Worm (Caenorhabditis elegans) whole organism, early embryonic: Measurements from ENCODE around the gene Y39G8B.13.

ENCODE experiments used
- B0310.2 ChIP-seq: sonication (generic microtip); optimal IDR thresholded peaks from 2 replicates; lab custom pipeline; 2016; ENCODE audit warnings: mild to moderate bottlenecking, missing genetic modification characterization, missing compliant biosample characterization
- F13C5.2 ChIP-seq: sonication (generic microtip); optimal IDR thresholded peaks from 2 replicates; lab custom pipeline; 2017; ENCODE audit warnings: mild to moderate bottlenecking, missing genetic modification characterization, inconsistent platforms, missing compliant biosample characterization
- aly-1 ChIP-seq: sonication (generic microtip); optimal IDR thresholded peaks from 2 replicates; lab custom pipeline; 2016; ENCODE audit warnings: missing genetic modification characterization, missing compliant biosample characterization
- ama-1 ChIP-seq: fragments of 150-350 bp; optimal IDR thresholded peaks from 2 replicates; lab custom pipeline; 2014
- ceh-13 ChIP-seq: fragments of 200-800 bp; sonication (Bioruptor generic); optimal IDR thresholded peaks from 2 replicates; lab custom pipeline; 2018; ENCODE audit warnings: mild to moderate bottlenecking, missing genetic modification characterization, missing compliant biosample characterization
- ceh-36 ChIP-seq: sonication (generic microtip); optimal IDR thresholded peaks from 2 replicates; lab custom pipeline; 2016; ENCODE audit warnings: missing genetic modification characterization, inconsistent platforms, missing compliant biosample characterization
- ets-7 ChIP-seq: sonication (generic microtip); optimal IDR thresholded peaks from 2 replicates; lab custom pipeline; 2016; ENCODE audit warnings: missing genotype, missing genetic modification characterization, missing compliant biosample characterization
- flt-1 ChIP-seq: fragments of 200-800 bp; sonication (Bioruptor generic); IDR thresholded peaks from 2 replicates; pipeline ENCODE4 v1.3.6; 2022; ENCODE audit warnings: missing genetic modification characterization, missing compliant biosample characterization
- hmbx-1 ChIP-seq: sonication (generic microtip); optimal IDR thresholded peaks from 2 replicates; lab custom pipeline; 2016; ENCODE audit warnings: mild to moderate bottlenecking, missing genetic modification characterization, missing compliant biosample characterization
- hmg-4 ChIP-seq: fragments of 200-800 bp; sonication (Bioruptor generic); optimal IDR thresholded peaks from 2 replicates; lab custom pipeline; 2018; ENCODE audit warnings: mild to moderate bottlenecking, missing genetic modification characterization, missing compliant biosample characterization
- hnd-1 ChIP-seq: sonication (generic microtip); optimal IDR thresholded peaks from 2 replicates; lab custom pipeline; 2016; ENCODE audit warnings: missing genetic modification characterization, missing compliant biosample characterization
- pes-1 ChIP-seq: fragments of 200-800 bp; sonication (Bioruptor generic); IDR thresholded peaks from 2 replicates; pipeline ENCODE4 v1.3.6; 2022; ENCODE audit warnings: missing genetic modification reagents, missing genetic modification characterization, missing compliant biosample characterization
- scrt-1 ChIP-seq: fragments of 200-800 bp; sonication (Bioruptor generic); IDR thresholded peaks from 2 replicates; pipeline ENCODE4 v1.3.6; 2022; ENCODE audit warnings: missing genetic modification characterization, missing compliant biosample characterization
- sea-1 ChIP-seq: fragments of 200-800 bp; sonication (Bioruptor generic); conservative IDR thresholded peaks from 2 replicates; pipeline ENCODE4 v1.3.6; 2022; ENCODE audit warnings: missing genetic modification characterization, missing compliant biosample characterization
- tbx-11 ChIP-seq: fragments of 200-800 bp; sonication (Bioruptor generic); IDR thresholded peaks from 2 replicates; pipeline ENCODE4 v1.3.6; 2022; ENCODE audit warnings: missing genetic modification characterization, missing compliant biosample characterization
- tbx-37 ChIP-seq: fragments of 200-800 bp; sonication (Bioruptor generic); conservative IDR thresholded peaks from 2 replicates; pipeline ENCODE4 v1.3.6; 2022; ENCODE audit warnings: missing genetic modification reagents, missing genetic modification characterization, missing compliant biosample characterization
- tra-4 ChIP-seq: sonication (generic microtip); optimal IDR thresholded peaks from 2 replicates; lab custom pipeline; 2017; ENCODE audit warnings: missing genetic modification characterization, missing compliant biosample characterization

Y39G8B.13 gene

DNA sequence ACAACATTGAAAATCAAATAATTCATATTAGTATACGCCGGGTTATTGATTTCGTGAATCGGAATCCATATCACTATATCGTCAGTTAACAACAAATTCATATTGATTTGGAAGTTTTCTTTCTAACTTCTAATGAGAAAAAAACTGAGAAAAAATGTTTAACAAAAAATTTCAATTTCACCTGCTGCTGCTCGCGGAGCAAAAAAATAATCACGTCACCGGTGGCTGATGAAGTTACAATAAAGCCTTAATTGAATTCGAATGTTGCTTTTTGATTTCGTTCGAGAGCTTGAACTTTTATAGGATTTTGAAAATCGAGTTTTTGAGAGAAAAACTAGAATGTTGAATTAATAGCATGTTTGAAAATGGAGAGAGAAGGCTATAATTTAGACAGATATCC is 13.9 kb downstream of the Y39G8B.13 start, which contains the start of gene sre-43:
Gene sre-43 (minus strand): TSS at position 101 of the 400 bp plus-strand sequence.
- TF ChIP-seq ets-7 (tag; lab: Kevin White, UChicago) (no peak), tbx-11 (GFP tag; lab: Robert Waterston, UW) (no peak), hmg-4 (GFP tag; lab: Kevin White, UChicago) (no peak), F13C5.2 (tag; lab: Kevin White, UChicago) (no peak), aly-1 (tag; lab: Kevin White, UChicago) (no peak), sea-1 (GFP tag; lab: Robert Waterston, UW) (no peak), hmbx-1 (no peak), ama-1 (no peak), ceh-13 (GFP tag; lab: Kevin White, UChicago) (no peak), B0310.2 (tag; lab: Kevin White, UChicago) (no peak), tbx-37 (GFP tag; lab: Robert Waterston, UW) (no peak), tra-4 (no peak), flt-1 (GFP tag; lab: Robert Waterston, UW) (no peak)

DNA sequence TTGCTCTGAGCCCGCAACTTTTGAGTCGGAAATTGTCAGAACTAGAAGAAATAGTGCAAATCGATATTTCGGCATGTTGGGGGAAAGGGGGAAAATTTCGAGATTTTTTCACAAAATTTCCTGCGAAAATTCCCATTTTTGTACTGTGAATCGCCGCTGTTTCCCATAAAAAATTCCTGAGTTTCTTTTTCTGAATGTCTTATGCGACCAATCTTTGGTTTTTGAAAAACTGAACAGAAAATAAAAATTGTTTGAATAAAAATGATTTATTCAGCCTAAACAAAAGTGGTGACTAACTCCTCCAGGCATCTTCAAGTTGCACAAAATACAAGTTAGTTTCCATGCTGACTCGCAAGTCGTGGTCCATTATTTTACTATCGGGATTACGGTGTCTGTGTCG is 16.6 kb downstream of the Y39G8B.13 start, which contains the start of gene W07G1.7:
Gene W07G1.7 (minus strand): TSS at position 101 of the 400 bp plus-strand sequence.
- TF ChIP-seq aly-1 (tag; lab: Kevin White, UChicago) (no peak), scrt-1 (GFP tag; lab: Robert Waterston, UW) (no peak), flt-1 (GFP tag; lab: Robert Waterston, UW) (no peak), tbx-37 (GFP tag; lab: Robert Waterston, UW) (no peak)

DNA sequence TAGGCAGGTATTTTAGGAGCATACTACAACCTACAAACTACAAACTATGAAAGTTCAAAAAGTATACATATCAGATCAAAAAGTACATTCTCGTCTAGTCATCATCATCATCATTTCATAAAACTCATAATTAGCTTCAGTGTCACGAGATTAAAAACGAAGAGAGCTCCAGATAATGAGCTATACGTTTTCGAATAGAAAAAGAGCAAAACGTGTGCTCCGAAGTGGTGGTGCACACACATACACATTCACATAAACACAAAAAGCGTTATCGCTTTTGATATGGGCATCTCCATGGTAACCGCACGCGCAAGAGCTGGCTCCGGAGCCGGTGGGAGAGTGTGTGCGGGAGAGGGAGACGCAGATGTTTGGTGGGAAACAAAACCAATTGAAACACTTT is 18.5 kb downstream of the Y39G8B.13 start:
- TF ChIP-seq aly-1 (tag; lab: Kevin White, UChicago) (no peak), hmbx-1 (no peak), B0310.2 (tag; lab: Kevin White, UChicago) (no peak), scrt-1 (GFP tag; lab: Robert Waterston, UW) (no peak), hmg-4 (GFP tag; lab: Kevin White, UChicago) (no peak), ama-1 (no peak), sea-1 (GFP tag; lab: Robert Waterston, UW) (no peak), hnd-1 (tag; lab: Kevin White, UChicago) (no peak), tbx-11 (GFP tag; lab: Robert Waterston, UW) (no peak), ets-7 (tag; lab: Kevin White, UChicago) (no peak), F13C5.2 (tag; lab: Kevin White, UChicago) (no peak), flt-1 (GFP tag; lab: Robert Waterston, UW) (no peak), ceh-13 (GFP tag; lab: Kevin White, UChicago) (no peak), tbx-37 (GFP tag; lab: Robert Waterston, UW) (no peak), tra-4 (no peak), ceh-36 (no peak), pes-1 (no peak)

DNA sequence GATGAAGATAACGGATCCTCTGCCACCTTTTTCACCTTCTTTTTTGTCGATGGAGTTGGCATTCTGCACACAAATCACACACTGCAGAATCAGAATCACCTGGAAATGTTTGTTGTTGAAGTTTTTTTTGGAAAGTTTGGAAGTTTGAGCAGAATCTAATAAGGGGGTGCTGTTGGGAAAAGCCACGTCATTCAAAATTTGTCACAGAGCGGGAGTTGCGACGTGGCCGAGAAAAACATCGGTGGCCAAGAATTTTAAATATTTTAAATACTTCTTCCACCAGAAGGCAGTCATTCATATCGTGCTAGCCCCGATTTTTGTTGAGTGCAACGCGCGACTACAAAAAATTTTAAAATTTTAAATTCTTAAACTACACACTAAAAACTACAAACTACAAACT is 20.5 kb downstream of the Y39G8B.13 start, which contains the start of gene rpi-1:
Gene rpi-1 (minus strand): TSS at position 101 of the 400 bp plus-strand sequence.
- TF ChIP-seq aly-1 (tag; lab: Kevin White, UChicago) = no peak
- no peak for TF ChIP-seq ceh-36
- no peak for TF ChIP-seq B0310.2 (tag; lab: Kevin White, UChicago)
- no peak for TF ChIP-seq scrt-1 (GFP tag; lab: Robert Waterston, UW)
- TF ChIP-seq tra-4 = no peak
- no peak for TF ChIP-seq tbx-11 (GFP tag; lab: Robert Waterston, UW)

DNA sequence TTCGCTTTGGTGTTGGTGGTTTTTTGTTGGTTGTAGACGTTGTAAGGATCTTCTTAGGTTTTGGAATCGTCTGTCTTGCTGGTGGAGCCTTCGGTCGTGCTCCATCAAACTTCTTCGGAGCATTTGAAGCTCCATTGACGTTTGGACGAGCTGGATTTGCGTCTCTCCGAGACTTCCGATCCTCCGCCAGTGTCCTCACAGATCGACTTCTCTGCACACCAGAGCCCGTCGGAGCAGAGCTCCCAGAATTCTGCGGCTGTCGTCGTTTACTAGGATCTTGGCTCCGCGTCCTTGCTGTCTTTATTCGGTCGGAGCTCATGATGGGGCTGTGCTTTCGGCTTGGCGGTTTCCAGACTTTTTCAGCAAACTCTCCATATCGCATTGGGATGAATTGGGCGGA is 21.3 kb downstream of the Y39G8B.13 start:
- TF ChIP-seq hmbx-1 (no peak), ceh-36 (no peak), hmg-4 (GFP tag; lab: Kevin White, UChicago) (no peak), F13C5.2 (tag; lab: Kevin White, UChicago) (no peak), hnd-1 (tag; lab: Kevin White, UChicago) (no peak)

DNA sequence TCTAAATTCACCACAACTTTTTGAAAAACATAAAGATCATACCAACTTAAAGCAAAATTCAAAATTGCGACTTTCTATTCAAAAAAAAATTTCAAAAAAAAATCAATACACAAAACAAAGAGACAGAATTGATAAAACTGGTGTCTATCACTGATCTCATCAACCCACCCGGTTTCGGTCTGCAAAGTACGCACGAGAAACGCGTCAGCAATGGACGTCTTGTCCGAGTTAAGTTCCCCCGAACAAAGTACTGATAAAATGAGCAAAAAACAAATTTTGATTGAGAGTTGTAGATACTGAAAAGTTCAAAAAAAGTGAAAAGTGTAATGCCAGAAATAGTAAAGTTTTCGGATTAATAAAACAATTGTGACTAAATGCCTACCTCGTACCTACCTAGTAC is 24.5 kb downstream of the Y39G8B.13 start:
- TF ChIP-seq tra-4 (no peak), aly-1 (tag; lab: Kevin White, UChicago) (no peak), ets-7 (tag; lab: Kevin White, UChicago) (no peak), tbx-37 (GFP tag; lab: Robert Waterston, UW) (no peak), sea-1 (GFP tag; lab: Robert Waterston, UW) (no peak)

DNA sequence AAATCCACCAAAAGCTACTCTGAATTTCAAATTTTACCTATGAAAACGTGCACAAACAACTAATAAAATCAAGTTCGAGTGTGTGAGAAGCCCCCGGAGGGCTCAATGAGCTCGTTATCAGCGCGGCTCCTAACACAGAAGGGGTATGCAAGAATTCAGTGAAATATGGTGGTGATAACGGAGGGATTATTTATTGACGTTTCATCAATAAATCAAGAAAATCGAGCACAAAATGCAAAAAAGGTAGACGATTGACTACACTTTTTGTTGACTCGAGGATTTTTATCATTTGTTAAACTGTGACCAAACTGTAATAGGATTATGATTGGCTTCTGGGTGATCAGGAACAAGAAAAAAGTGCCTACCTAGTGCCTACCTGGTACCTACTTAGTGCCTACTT is 25.4 kb downstream of the Y39G8B.13 start, which contains the start of gene zip-3:
Gene zip-3 (minus strand): TSS at position 21 of the 400 bp plus-strand sequence.
- no peak for TF ChIP-seq ama-1
- TF ChIP-seq scrt-1 (GFP tag; lab: Robert Waterston, UW) = no peak
- TF ChIP-seq flt-1 (GFP tag; lab: Robert Waterston, UW) = no peak
- no peak for TF ChIP-seq tra-4

DNA sequence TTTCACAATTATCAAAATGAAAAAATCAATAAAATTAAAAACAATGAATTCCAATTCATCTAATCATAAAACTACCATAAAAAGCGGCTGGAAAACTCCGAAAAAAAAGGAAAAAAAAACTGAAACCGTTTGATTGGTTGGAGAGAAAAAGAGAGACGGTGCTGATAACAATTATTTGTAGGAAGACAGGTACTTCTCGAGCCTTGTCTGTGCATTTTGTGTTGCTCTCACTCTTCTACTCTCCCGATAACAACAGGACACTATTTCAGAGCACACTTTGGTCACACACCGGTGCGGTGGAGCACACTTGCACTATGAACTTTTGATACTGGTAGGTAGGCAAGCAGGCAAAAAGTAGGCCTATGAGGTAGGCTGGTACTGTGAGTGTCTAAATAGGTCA is 26.3 kb downstream of the Y39G8B.13 start:
- TF ChIP-seq ets-7 (tag; lab: Kevin White, UChicago) (no peak), ceh-13 (GFP tag; lab: Kevin White, UChicago) (no peak), sea-1 (GFP tag; lab: Robert Waterston, UW) (no peak), hmg-4 (GFP tag; lab: Kevin White, UChicago) (no peak)

DNA sequence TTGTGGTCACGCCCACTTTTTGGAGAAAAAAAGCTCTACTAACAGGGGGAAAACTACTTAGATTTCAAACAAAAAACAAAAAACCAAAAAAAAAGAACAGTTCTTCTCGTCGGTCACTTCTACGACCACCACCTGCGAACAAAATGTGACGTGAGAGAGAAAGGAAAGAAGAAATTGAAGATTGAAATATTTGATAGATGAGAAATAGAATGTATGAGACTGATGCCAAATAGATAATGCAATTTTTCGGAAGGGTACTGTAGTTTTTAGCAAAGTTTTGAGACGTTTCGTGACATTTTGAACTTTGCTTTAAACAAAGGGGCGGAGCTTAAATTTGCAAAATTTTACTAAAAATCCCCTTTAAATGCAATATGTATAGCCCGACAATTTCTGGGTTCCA is 27.9 kb downstream of the Y39G8B.13 start:
- no peak for TF ChIP-seq ceh-13 (GFP tag; lab: Kevin White, UChicago)
- TF ChIP-seq ets-7 (tag; lab: Kevin White, UChicago) = no peak
- no peak for TF ChIP-seq B0310.2 (tag; lab: Kevin White, UChicago)
- TF ChIP-seq hmbx-1 = no peak
- TF ChIP-seq pes-1 = no peak
- no peak for TF ChIP-seq ceh-36
- no peak for TF ChIP-seq tra-4
- no peak for TF ChIP-seq scrt-1 (GFP tag; lab: Robert Waterston, UW)
- TF ChIP-seq ama-1 = no peak
- no peak for TF ChIP-seq tbx-11 (GFP tag; lab: Robert Waterston, UW)
- TF ChIP-seq tbx-37 (GFP tag; lab: Robert Waterston, UW) = no peak
- no peak for TF ChIP-seq hnd-1 (tag; lab: Kevin White, UChicago)
- TF ChIP-seq hmg-4 (GFP tag; lab: Kevin White, UChicago) = no peak
- TF ChIP-seq sea-1 (GFP tag; lab: Robert Waterston, UW) = no peak
- TF ChIP-seq aly-1 (tag; lab: Kevin White, UChicago) = no peak
- TF ChIP-seq F13C5.2 (tag; lab: Kevin White, UChicago) = no peak
- TF ChIP-seq flt-1 (GFP tag; lab: Robert Waterston, UW) = no peak
